Fruit fly (Drosophila melanogaster) whole organism, larva: Measurements from ENCODE around the gene Hou.

Experiments
- noc ChIP-seq: fragments of 200-800 bp; sonication (Bioruptor generic); optimal IDR thresholded peaks from 3 replicates; lab custom pipeline; 2019; ENCODE audit warnings: missing biosample characterization, mild to moderate bottlenecking, missing genetic modification characterization, moderate library complexity

Hou gene

dm6 chrX:18634716-18635115 lies 15.5 kb downstream of the Hou start, which contains the start of gene wgn:
TSS of gene wgn (minus strand) at chrX:18634908.
- TF ChIP-seq noc (tag; lab: Kevin White, UChicago): no peak

dm6 chrX:18630990-18631389 lies 19.3 kb downstream of the Hou start:
- TF ChIP-seq noc (tag; lab: Kevin White, UChicago): no peak

- no peak for TF ChIP-seq noc (tag; lab: Kevin White, UChicago)
Observed at dm6 chrX:18627002-18627401, 23.2 kb downstream of the Hou start.

DNA sequence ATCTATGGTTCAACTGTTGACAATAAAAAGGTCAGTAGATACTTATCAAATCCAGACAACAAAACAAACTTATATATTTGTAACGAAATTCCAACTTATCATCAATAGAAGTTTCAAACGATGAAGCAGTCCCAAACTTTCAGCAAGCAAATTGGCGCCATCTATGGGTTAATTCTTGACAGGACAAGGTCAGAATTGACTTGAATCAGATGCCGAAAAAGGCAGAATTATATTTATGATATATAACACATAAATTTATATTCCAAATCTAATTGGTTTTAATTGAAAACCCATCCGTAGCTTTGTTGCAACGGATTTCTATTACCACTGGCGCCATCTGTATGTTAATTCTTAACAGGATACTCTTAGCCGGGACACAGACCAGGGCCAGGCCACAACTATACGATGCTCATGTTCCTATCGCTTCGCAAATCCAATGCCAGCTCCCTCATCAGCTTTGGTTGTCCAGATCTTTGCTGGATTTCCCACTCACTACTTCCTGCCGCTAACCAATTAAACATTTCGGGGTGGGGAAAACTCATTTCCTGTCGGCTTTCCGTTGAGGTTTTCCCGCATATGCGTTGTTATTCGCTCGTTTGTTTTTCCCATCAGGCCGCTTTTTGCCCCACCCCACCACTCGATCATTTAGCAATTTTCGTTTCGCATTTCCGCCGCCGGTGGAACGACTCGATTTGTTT lies 28.4 kb downstream of the Hou start:
- TF ChIP-seq noc (tag; lab: Kevin White, UChicago): no peak

dm6 chrX:18618122-18618521 lies 32.1 kb downstream of the Hou start:
- TF ChIP-seq noc (tag; lab: Kevin White, UChicago): no peak

- TF ChIP-seq noc (tag; lab: Kevin White, UChicago): no peak
Observed at dm6 chrX:18617489-18617888, 32.8 kb downstream of the Hou start, which contains the start of gene CG15040. TSS of gene CG15040 (minus strand) at chrX:18617589.

DNA sequence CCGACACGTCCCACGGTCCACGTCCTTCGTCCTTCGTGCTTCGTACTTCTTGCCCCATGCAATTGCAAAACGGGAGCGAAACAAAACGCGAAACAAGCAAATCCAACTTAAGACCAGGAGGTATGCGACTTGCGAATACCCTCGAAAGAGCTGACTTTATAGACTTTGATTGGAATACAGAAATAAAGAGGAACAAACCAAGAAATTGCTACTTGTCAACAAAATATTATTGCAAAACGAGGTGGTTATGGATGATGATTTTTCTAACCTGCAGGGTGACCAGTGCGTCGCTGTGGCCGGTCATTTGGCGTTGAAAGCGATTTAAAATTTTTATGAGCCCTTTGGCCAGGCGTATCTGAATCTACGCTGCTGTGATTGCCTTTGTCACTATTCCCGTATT lies 36.8 kb downstream of the Hou start:
- no peak for TF ChIP-seq noc (tag; lab: Kevin White, UChicago)
